Fruit fly (Drosophila melanogaster) S2 (cell line): ENCODE measurements around the gene CG17109.

Source experiments
- CG8478 ChIP-seq: fragments of >200 bp; optimal IDR thresholded peaks from 2 replicates; lab custom pipeline; 2018
- CTCF ChIP-seq, 2 experiments: fragments of >200 bp; optimal IDR thresholded peaks; 2 replicates each; lab custom pipeline; 2018

Gene CG17109

dm6 chr3R:23095346-23095745 lies at the start of gene CG17109:
TSS of gene CG17109 (plus strand) at chr3R:23095690.
- TF ChIP-seq CG8478 (no peak), CTCF (optimal IDR thresholded peaks at IDR 0.05; lab: Kevin White, UChicago) (no peak)

DNA sequence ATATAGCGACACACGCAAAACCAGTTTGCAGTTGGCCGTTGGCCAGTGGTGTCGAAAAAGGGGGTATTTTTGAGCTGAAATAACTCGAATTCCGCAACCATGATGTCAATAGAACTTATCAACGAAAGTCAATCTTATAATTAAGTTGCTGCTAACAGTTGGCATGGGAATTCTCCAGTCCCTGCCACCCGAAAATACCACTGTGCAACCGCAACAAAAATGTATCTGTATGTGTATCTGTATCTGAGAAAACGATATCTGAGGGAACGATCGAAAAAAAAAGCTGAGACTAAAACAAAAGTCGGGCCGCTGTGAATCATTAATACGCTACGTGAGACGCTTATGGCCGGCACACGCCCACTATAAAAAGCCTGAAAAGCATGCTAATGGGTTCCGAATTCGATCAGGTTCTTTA lies 49.0 kb upstream of the CG17109 start:
- TF ChIP-seq CG8478 = no peak
- TF ChIP-seq CTCF (optimal IDR thresholded peaks at IDR 0.05; lab: Kevin White, UChicago) = no peak

DNA sequence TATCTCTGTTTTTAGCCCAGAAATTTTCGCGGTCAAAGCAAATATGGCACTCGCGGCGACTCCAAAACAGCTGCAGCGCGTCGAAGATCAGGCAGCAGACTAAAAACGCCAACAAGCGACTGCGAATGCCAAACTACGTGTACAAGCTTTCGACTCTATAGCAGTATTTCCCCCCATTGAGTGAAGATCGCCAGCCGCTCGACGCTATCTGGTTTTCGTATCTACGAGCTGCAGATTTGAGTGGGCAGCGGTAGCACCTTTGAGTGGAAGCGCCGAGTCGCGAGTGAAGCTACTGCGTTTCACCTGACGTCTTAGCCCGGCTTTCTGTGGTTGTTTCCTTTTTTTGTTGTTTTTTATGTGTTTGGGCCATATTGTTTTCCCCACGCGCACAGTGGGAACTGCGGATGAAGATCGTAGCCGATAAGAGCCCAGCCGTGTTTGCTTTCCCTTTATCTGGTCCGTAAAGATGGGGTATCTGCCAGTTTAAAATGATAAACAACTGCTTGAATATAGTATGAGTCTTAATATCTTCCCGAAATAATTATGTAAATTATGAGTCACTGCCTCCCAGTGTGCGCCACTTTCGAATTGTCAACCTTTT lies 47.3 kb upstream of the CG17109 start, which contains the start of gene CG17121:
CG17121 (minus strand) TSS at position 126 of the 601 bp plus-strand sequence.
- TF ChIP-seq CG8478 = no peak
- TF ChIP-seq CTCF (optimal IDR thresholded peaks at IDR 0.05; lab: Kevin White, UChicago) = no peak

DNA sequence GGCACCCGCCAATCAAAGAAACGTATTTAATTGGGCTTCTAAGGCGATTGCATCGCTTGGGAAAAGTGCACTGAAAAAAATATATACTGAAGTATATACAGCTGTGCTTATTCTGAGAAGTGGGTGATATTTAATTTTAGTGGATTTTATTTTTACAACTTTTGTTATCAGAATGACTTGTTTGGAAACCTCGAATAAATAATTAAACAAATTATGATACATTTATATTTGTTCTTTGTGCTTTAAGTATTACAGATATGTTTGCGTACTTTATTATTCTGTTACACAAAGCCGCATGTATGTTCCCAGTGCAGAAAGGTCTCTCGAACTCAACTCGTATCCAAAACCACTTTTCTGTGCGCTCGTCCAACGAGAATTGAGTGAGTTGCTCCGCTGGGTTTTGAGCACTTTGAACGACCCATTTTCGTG lies 46.8 kb upstream of the CG17109 start:
- TF ChIP-seq CTCF (optimal IDR thresholded peaks at IDR 0.05; lab: Kevin White, UChicago) (no peak), CG8478 (no peak)

dm6 chr3R:23051639-23052125 lies 43.8 kb upstream of the CG17109 start, which contains the start of gene Gr94a:
TSS of gene Gr94a (plus strand) at chr3R:23051689.
- TF ChIP-seq CG8478 = no peak
- TF ChIP-seq CTCF (optimal IDR thresholded peaks at IDR 0.05; lab: Kevin White, UChicago) = no peak

DNA sequence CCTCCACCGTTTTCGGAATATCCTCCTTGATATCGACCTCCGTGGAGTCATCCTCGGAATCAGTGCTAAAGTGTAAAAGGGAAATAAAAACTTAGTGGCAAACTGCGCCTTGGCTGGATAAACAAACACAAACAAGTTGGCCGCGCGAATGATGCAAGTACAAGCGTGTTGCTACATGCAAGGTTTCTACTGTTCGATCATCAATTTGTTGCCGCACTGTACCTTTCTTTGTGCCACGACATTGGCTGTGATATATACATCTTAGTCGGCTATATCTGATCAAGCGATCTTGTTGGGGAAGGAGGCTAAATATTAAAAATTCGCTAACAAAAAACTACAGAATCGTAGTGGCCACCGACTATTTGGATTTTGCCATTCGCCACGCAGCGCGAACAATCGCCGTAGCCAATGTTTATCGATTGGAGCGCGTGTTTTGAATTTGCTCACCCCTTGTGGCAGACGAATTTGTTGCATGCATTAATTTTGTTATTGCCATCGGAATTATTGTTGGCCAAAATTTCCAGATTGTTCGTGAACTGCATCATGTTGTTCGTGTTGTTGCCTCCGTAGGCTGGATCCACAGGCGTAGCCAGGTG lies 42.3 kb upstream of the CG17109 start:
- TF ChIP-seq CTCF (optimal IDR thresholded peaks at IDR 0.05; lab: Kevin White, UChicago) (no peak), CG8478 (no peak)

DNA sequence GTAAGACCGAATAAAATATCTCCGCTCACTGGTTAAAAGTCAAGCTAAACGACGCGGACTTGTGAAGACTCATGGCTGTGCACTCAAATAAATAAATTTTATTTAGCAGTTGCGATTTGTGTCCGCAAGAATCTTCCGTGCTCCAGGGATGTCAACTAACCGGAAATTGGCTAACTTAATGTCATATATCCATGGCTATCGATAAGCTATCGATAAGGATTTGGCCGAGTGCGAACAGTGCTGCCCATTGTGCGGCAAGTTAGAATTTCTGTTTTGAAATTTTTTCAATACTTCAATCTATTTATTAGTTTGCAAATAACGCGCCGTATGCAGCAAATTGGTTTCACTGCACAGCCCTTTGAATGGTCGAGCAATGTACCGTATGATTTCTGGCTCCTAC lies 41.6 kb upstream of the CG17109 start, which contains the start of gene p53:
p53 (minus strand) TSS at position 147 of the 400 bp plus-strand sequence.
- TF ChIP-seq CTCF (optimal IDR thresholded peaks at IDR 0.05; lab: Kevin White, UChicago) (peak in 1 of 2 experiments; percentile 3), CG8478 (no peak)

dm6 chr3R:23056113-23056512 lies 39.4 kb upstream of the CG17109 start:
- TF ChIP-seq CG8478 (no peak), CTCF (optimal IDR thresholded peaks at IDR 0.05; lab: Kevin White, UChicago) (no peak)

DNA sequence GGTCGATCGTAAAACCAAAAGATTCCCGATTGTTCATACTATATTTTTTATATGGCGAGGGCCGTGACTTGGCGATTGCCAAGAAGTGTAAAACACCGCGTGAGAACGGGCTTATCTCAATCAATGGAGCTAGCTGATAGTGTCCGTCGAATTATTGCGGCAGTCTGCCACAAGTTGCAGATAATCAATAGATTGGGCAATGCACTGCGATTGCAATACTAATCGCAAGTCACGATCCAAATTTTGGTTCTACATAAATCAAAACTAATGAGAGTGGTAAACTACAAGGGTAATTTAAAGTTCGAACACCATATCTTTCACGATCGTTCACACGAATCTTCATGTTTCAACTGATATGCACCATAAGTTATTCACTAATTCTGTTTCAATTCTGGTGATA lies 38.7 kb upstream of the CG17109 start:
- TF ChIP-seq CTCF (optimal IDR thresholded peaks at IDR 0.05; lab: Kevin White, UChicago) (no peak), CG8478 (no peak)

DNA sequence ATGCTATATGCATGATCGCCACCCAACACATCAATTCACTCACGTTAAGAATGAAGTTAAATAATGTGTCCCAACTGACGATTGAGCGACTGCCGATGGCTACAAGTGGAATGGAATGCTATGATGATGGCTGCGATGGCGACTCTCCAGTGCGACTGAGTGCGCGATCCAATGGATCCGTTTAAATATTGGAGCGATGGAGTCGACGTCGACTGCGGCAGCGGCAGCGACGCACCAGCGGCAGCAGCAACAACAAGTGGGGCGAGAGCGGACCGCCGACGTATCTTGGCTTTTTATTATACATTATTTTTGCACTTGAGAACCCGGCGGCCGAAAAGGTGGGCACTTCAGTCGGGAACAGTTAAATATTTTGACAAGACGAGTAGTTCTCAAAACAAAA lies 38.1 kb upstream of the CG17109 start:
- TF ChIP-seq CTCF (optimal IDR thresholded peaks at IDR 0.05; lab: Kevin White, UChicago) = no peak
- no peak for TF ChIP-seq CG8478

- TF ChIP-seq CG8478 (no peak), CTCF (optimal IDR thresholded peaks at IDR 0.05; lab: Kevin White, UChicago) (no peak)
Measured at dm6 chr3R:23058858-23059257, 36.6 kb upstream of the CG17109 start, which contains the start of gene Ctns. TSS of gene Ctns (minus strand) at chr3R:23058958.

DNA sequence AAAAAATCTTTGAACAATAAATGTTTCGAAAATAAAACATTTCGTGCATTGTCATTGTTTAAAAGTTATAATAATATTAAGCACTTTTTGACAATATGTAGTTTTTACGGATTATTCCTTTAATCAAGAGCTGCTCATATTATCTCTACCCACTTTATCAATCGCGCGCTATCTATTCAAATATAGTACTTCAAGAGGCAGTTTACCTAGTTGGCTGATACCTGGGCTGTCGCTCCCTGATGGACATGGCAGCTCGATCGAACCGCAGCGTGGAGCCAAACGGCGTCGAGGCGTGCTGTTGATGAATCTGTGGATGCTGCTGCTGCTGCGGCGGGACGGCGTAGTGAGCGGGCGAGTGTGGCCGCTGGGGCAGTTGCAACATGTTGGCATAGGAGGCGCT lies 35.3 kb upstream of the CG17109 start:
- TF ChIP-seq CTCF (optimal IDR thresholded peaks at IDR 0.05; lab: Kevin White, UChicago) (no peak), CG8478 (no peak)

DNA sequence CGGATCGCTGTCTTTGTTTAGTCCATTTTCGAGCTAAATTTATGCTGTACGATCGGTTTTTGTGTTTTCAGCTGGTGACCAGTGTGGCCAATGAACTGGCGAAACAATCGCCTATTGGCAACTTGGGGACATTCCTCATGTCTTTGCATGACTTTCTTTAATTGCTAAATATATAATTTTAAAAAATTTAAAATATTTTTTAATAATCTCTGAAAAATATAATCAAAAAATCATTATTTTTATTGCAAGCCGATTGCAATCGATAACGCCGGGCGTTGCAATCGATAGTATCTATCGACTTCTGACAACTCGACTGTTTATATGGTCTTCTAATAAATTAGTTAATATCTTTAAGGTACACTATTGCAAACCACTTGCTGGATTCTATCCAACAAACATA lies 34.3 kb upstream of the CG17109 start, which contains the start of the genes sav and Ublcp1:
sav (minus strand) TSS at position 96 of the 400 bp plus-strand sequence.
Ublcp1 (plus strand) TSS at position 285 of the 400 bp plus-strand sequence.
- TF ChIP-seq CTCF (optimal IDR thresholded peaks at IDR 0.05; lab: Kevin White, UChicago) (no peak), CG8478 (no peak)

DNA sequence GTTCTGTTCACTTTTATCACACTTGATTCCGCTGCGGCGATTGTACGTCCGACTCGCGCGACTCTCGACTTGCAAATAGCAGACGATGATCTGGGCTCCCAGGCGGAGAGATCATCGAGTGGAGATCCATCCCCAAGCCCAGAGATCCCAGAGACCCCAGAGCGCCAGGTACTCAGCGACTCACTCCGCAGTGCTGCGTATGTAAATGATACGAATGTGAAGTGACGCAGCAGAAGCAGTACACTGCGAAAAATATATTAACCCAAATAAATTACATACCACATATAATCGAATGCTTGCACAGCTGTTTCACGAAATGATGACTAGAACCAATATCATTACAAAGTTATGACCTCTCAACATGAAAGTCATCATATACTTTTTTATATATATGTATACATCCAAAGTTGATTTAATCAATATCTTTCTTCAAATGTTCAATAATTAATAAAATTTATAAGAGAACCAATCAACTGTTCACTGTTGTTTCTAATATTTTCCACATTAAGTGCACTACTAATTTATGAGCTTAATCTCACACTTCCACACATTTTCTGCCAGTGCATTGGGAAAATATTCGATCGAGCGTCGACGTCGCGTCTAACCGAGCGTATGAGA lies 28.2 kb upstream of the CG17109 start, which contains the start of gene CG17111:
CG17111 (minus strand) TSS at position 51 of the 618 bp plus-strand sequence.
- TF ChIP-seq CTCF (optimal IDR thresholded peaks at IDR 0.05; lab: Kevin White, UChicago) = no peak
- TF ChIP-seq CG8478 = no peak

- TF ChIP-seq CTCF (optimal IDR thresholded peaks at IDR 0.05; lab: Kevin White, UChicago) (no peak), CG8478 (no peak)
Measured at dm6 chr3R:23074480-23074879, 21.0 kb upstream of the CG17109 start.

DNA sequence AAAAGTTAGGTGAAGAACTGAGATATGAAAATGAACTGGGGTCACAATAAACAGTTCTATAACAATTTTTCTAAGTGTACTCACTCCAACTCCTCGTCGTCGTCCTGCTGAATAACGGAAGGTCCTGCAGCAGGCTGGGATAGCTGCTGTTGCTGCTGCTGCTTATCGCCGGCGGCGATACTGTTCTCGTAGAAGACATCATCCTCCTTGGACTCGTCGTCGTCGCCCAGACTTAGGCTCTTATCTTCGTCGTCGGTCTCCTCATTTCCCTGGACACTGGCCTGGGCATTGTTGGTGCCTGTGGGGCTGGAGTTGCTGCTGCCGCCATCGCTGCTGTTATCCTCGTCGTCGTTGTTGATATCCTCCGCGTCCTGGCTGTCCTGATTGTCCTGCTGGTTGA lies 14.2 kb upstream of the CG17109 start:
- TF ChIP-seq CTCF (optimal IDR thresholded peaks at IDR 0.05; lab: Kevin White, UChicago) (no peak), CG8478 (no peak)
